Fruit fly (Drosophila melanogaster): ENCODE results near the gene CG13002.

DNA sequence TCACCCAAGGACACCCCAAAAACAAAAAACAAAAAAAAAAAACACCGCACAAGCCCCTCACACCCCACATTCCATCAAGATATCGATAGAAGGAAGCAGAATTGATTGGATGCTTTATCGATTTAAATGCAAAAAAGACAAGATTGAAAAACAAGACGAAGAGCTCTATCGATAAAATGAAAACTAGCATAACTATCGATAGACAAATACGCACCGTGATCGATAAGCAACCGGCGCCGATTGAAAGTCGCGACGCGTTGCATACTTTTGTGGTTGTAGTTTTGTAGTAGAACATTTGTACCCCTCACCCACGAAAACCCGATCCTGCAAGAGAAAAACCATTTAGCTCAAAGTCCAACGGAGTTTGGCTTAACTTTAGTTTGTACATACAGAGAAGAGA is 47.1 kb downstream of the CG13002 start:
- TF ChIP-seq CG12768 (GFP tag; optimal IDR thresholded peaks at IDR 0.05) = no peak
- TF ChIP-seq Mnt (GFP tag; optimal IDR thresholded peaks at IDR 0.05) = no peak
- no peak for TF ChIP-seq toe (GFP tag; optimal IDR thresholded peaks at IDR 0.05)
- no peak for TF ChIP-seq CG7045 (GFP tag; optimal IDR thresholded peaks at IDR 0.05)
- TF ChIP-seq CG14711 (tag; optimal IDR thresholded peaks at IDR 0.05) = no peak
- TF ChIP-seq tj (GFP tag; optimal IDR thresholded peaks at IDR 0.05) = no peak
- TF ChIP-seq CG1620 (GFP tag; optimal IDR thresholded peaks at IDR 0.05) = no peak
- TF ChIP-seq ovo (GFP tag; optimal IDR thresholded peaks at IDR 0.05) = no peak
- no peak for TF ChIP-seq kay (GFP tag; ENCODE audit: borderline replicate concordance)

Data from whole organism, adult.